Worm (Caenorhabditis elegans): Measurements from ENCODE around the gene T05E12.6.

T05E12.6 gene

ce11 chrV:17089342-17089741 is at the start of gene T05E12.6:
T05E12.6 (minus strand) TSS chrV:17089442.
- TF ChIP-seq snpc-4 (tag; optimal IDR thresholded peaks at IDR 0.05) (no peak), flh-1 (GFP tag; optimal IDR thresholded peaks at IDR 0.05) (no peak), ces-1 (GFP tag; optimal IDR thresholded peaks at IDR 0.05) (no peak), ceh-43 (GFP tag; optimal IDR thresholded peaks at IDR 0.05) (no peak), nhr-237 (tag; optimal IDR thresholded peaks at IDR 0.05) (no peak), unc-62 (GFP tag; optimal IDR thresholded peaks at IDR 0.05) (no peak), mep-1 (tag; optimal IDR thresholded peaks at IDR 0.05) (no peak), lsy-2 (tag; optimal IDR thresholded peaks at IDR 0.05) (no peak), lin-32 (GFP tag; optimal IDR thresholded peaks at IDR 0.05) (no peak), unc-120 (tag; optimal IDR thresholded peaks at IDR 0.05; ENCODE audit: poor library complexity, severe bottlenecking) (no peak), sptf-1 (tag; optimal IDR thresholded peaks at IDR 0.05) (no peak), ham-2 (GFP tag; optimal IDR thresholded peaks at IDR 0.05) (no peak), unc-39 (tag; optimal IDR thresholded peaks at IDR 0.05) (no peak), ceh-83 (GFP tag; optimal IDR thresholded peaks at IDR 0.05) (no peak), nhr-2 (tag; optimal IDR thresholded peaks at IDR 0.05) (no peak), M03D4.4 (tag; optimal IDR thresholded peaks at IDR 0.05) (no peak), nhr-12 (tag; optimal IDR thresholded peaks at IDR 0.05) (no peak)

ce11 chrV:17108310-17108709 is 19.1 kb upstream of the T05E12.6 start, which contains the start of gene ZK218.11:
ZK218.11 (minus strand) TSS chrV:17108410.
- TF ChIP-seq mab-5 (tag; optimal IDR thresholded peaks at IDR 0.05) (no peak), mep-1 (tag; optimal IDR thresholded peaks at IDR 0.05) (no peak), elt-1 (tag; optimal IDR thresholded peaks at IDR 0.05; ENCODE audit: borderline replicate concordance, insufficient read depth) (no peak), bed-3 (GFP tag; optimal IDR thresholded peaks at IDR 0.05) (no peak), nhr-12 (tag; optimal IDR thresholded peaks at IDR 0.05) (no peak), ceh-39 (tag; optimal IDR thresholded peaks at IDR 0.05) (no peak)

- TF ChIP-seq nhr-28 (tag; optimal IDR thresholded peaks at IDR 0.05) (no peak), lin-13 (tag; optimal IDR thresholded peaks at IDR 0.05) (no peak)
Observed at ce11 chrV:17105483-17105882, 16.2 kb upstream of the T05E12.6 start, which contains the start of gene ZK218.7. ZK218.7 (plus strand) TSS chrV:17105783.

DNA sequence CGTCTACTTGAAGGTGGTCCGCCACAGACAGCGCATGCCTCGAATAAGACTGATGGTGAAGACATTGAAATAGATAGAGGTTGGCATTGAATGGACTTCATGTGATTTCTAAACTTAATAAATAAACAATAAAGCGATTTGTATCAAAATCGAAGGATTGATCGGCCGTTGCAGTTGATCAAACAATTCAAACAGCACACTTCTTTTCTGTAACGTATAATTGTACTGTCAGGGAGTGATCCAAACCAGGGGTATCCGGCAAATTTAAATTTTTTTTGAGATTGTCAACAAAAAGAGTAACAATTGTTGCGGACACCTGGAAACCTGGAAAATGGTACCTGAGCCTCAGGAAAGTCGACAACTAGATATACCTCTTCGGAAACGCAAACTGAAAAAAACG is 15.3 kb upstream of the T05E12.6 start, which contains the start of gene nhr-248:
Gene nhr-248, minus strand, starts transcription at position 101 of the 400 bp plus-strand sequence.
- TF ChIP-seq lin-32 (GFP tag; optimal IDR thresholded peaks at IDR 0.05) (no peak), hlh-1 (tag; optimal IDR thresholded peaks at IDR 0.05) (no peak), lin-13 (tag; optimal IDR thresholded peaks at IDR 0.05) (no peak), unc-120 (tag; optimal IDR thresholded peaks at IDR 0.05; ENCODE audit: poor library complexity, severe bottlenecking) (no peak), cnd-1 (tag; optimal IDR thresholded peaks at IDR 0.05) (no peak), ces-1 (GFP tag; optimal IDR thresholded peaks at IDR 0.05) (no peak), snpc-4 (tag; optimal IDR thresholded peaks at IDR 0.05) (no peak), ceh-39 (tag; optimal IDR thresholded peaks at IDR 0.05) (no peak), elt-3 (tag; optimal IDR thresholded peaks at IDR 0.05) (no peak), mls-2 (tag; optimal IDR thresholded peaks at IDR 0.05) (no peak), lsy-2 (tag; optimal IDR thresholded peaks at IDR 0.05) (no peak)

- TF ChIP-seq mab-5 (tag; optimal IDR thresholded peaks at IDR 0.05) = no peak
- no peak for TF ChIP-seq lin-32 (GFP tag; optimal IDR thresholded peaks at IDR 0.05)
- TF ChIP-seq ceh-83 (GFP tag; optimal IDR thresholded peaks at IDR 0.05) = no peak
- no peak for TF ChIP-seq nhr-237 (tag; optimal IDR thresholded peaks at IDR 0.05)
- TF ChIP-seq unc-39 (tag; optimal IDR thresholded peaks at IDR 0.05) = no peak
- no peak for TF ChIP-seq ceh-43 (GFP tag; optimal IDR thresholded peaks at IDR 0.05)
- TF ChIP-seq nhr-28 (tag; optimal IDR thresholded peaks at IDR 0.05) = no peak
- no peak for TF ChIP-seq nhr-12 (tag; optimal IDR thresholded peaks at IDR 0.05)
- TF ChIP-seq ham-2 (GFP tag; optimal IDR thresholded peaks at IDR 0.05) = no peak
- no peak for TF ChIP-seq tbx-8 (GFP tag; optimal IDR thresholded peaks at IDR 0.05)
- no peak for TF ChIP-seq nhr-2 (tag; optimal IDR thresholded peaks at IDR 0.05)
- no peak for TF ChIP-seq unc-120 (tag; optimal IDR thresholded peaks at IDR 0.05; ENCODE audit: poor library complexity, severe bottlenecking)
- no peak for TF ChIP-seq lsy-2 (tag; optimal IDR thresholded peaks at IDR 0.05)
- no peak for TF ChIP-seq hlh-1 (tag; optimal IDR thresholded peaks at IDR 0.05)
- TF ChIP-seq blmp-1 (tag; optimal IDR thresholded peaks at IDR 0.05) = no peak
Observed at ce11 chrV:17100829-17101228, 11.6 kb upstream of the T05E12.6 start, which contains the start of gene ZK218.5. ZK218.5 (plus strand) TSS chrV:17101129.

ce11 chrV:17098669-17099068 is 9.4 kb upstream of the T05E12.6 start, which contains the start of the genes ZK218.3 and ZK218.4:
ZK218.3 (minus strand) TSS chrV:17098769.
ZK218.4 (plus strand) TSS chrV:17098854.
- TF ChIP-seq pha-4 (tag; optimal IDR thresholded peaks at IDR 0.05) (no peak), cnd-1 (tag; optimal IDR thresholded peaks at IDR 0.05) (no peak), mls-2 (tag; optimal IDR thresholded peaks at IDR 0.05) (no peak), sptf-1 (tag; optimal IDR thresholded peaks at IDR 0.05) (no peak), blmp-1 (tag; optimal IDR thresholded peaks at IDR 0.05) (no peak), drap-1 (GFP tag; optimal IDR thresholded peaks at IDR 0.05) (no peak), nhr-28 (tag; optimal IDR thresholded peaks at IDR 0.05) (no peak), unc-120 (tag; optimal IDR thresholded peaks at IDR 0.05; ENCODE audit: poor library complexity, severe bottlenecking) (no peak), nhr-237 (tag; optimal IDR thresholded peaks at IDR 0.05) (no peak), ceh-39 (tag; optimal IDR thresholded peaks at IDR 0.05) (no peak), sem-2 (GFP tag; optimal IDR thresholded peaks at IDR 0.05) (no peak), snpc-4 (tag; optimal IDR thresholded peaks at IDR 0.05) (no peak), unc-62 (GFP tag; optimal IDR thresholded peaks at IDR 0.05) (no peak), elt-1 (tag; optimal IDR thresholded peaks at IDR 0.05; ENCODE audit: borderline replicate concordance, insufficient read depth) (no peak), elt-3 (tag; optimal IDR thresholded peaks at IDR 0.05) (no peak)
